Worm (Caenorhabditis elegans) whole organism, early embryonic: ENCODE results near the gene dod-24.

Source experiments
- aly-1 ChIP-seq: sonication (generic microtip); optimal IDR thresholded peaks from 2 replicates; lab custom pipeline; 2016; ENCODE audit warnings: missing genetic modification characterization, missing compliant biosample characterization
- ama-1 ChIP-seq: fragments of 150-350 bp; optimal IDR thresholded peaks from 2 replicates; lab custom pipeline; 2014
- flt-1 ChIP-seq: fragments of 200-800 bp; sonication (Bioruptor generic); IDR thresholded peaks from 2 replicates; pipeline ENCODE4 v1.3.6; 2022; ENCODE audit warnings: missing genetic modification characterization, missing compliant biosample characterization
- hmg-4 ChIP-seq: fragments of 200-800 bp; sonication (Bioruptor generic); optimal IDR thresholded peaks from 2 replicates; lab custom pipeline; 2018; ENCODE audit warnings: mild to moderate bottlenecking, missing genetic modification characterization, missing compliant biosample characterization
- hnd-1 ChIP-seq: sonication (generic microtip); optimal IDR thresholded peaks from 2 replicates; lab custom pipeline; 2016; ENCODE audit warnings: missing genetic modification characterization, missing compliant biosample characterization
- sea-1 ChIP-seq: fragments of 200-800 bp; sonication (Bioruptor generic); conservative IDR thresholded peaks from 2 replicates; pipeline ENCODE4 v1.3.6; 2022; ENCODE audit warnings: missing genetic modification characterization, missing compliant biosample characterization

ce11 chrIV:12967303-12967702 lies 26.1 kb upstream of the dod-24 start:
- TF ChIP-seq flt-1 (GFP tag; lab: Robert Waterston, UW) (no peak), ama-1 (no peak), sea-1 (no peak), hmg-4 (no peak), hnd-1 (tag; lab: Kevin White, UChicago) (no peak), aly-1 (tag; lab: Kevin White, UChicago) (no peak)
